Worm (Caenorhabditis elegans): ENCODE measurements around the gene C07A12.7.

DNA sequence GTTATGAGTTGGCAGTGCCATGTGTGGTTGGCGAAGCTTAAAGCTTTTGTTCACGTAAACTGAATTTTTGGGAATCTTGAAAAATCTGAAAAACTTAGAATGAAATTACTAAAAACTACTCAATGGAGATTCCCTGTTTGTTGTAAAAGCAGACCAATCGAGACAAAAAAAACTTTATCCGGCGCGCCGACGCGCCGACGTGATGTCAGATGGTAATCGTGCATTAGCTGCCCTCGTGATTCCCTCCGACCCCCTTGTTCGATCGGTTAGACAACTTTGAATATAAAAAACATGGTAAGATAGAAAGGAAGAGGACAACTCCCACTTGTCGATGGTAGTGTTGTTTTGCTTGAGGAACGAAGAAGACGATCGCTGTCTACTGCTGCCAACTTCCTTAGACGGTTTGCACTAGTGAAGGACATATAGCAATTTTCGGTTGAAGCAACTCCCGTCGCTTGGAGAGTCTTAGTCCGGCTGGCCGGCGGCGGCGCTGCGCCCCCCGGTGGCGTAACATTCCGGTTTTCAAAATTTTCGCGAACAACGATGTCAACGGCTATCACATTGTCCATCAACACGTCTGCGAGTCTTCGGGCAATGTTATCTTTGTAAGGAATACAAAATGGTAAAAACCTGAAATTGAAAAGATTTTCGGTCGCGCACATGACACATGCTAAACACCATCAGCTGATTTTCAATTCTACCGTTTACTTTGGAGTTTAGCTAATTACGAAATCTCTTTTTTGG, 28.1 kb upstream of the C07A12.7 start, which contains the start of gene C07A12.18:
- TF ChIP-seq F26F4.8 (GFP tag; conservative IDR thresholded peaks at IDR 0.05): no peak
- TF ChIP-seq nhr-77 (tag; optimal IDR thresholded peaks at IDR 0.05): no peak
- TF ChIP-seq lin-13 (GFP tag; optimal IDR thresholded peaks at IDR 0.05): no peak
- no peak for TF ChIP-seq unc-62 (GFP tag; optimal IDR thresholded peaks at IDR 0.05 in 1 of 2)
- no peak for TF ChIP-seq unc-62 (tag; optimal IDR thresholded peaks at IDR 0.05)
- TF ChIP-seq lsy-2 (tag; optimal IDR thresholded peaks at IDR 0.05): no peak
